Worm (Caenorhabditis elegans) whole organism, late embryonic: ENCODE measurements around the gene ZC262.7.

Experiments used
- C08G9.2 ChIP-seq: sonication (generic microtip); optimal IDR thresholded peaks from 2 replicates; lab custom pipeline; 2016; ENCODE audit warnings: mild to moderate bottlenecking, missing genetic modification characterization, moderate library complexity, missing compliant biosample characterization
- F13H6.1 ChIP-seq: sonication (generic microtip); optimal IDR thresholded peaks from 2 replicates; lab custom pipeline; 2016; ENCODE audit warnings: missing genetic modification characterization, missing compliant biosample characterization
- K02D7.2 ChIP-seq: sonication (generic microtip); optimal IDR thresholded peaks from 2 replicates; lab custom pipeline; 2017; ENCODE audit warnings: mild to moderate bottlenecking, missing genetic modification characterization, missing compliant biosample characterization
- T23F11.4 ChIP-seq: fragments of 200-800 bp; sonication (Bioruptor generic); optimal IDR thresholded peaks from 2 replicates; lab custom pipeline; 2018; ENCODE audit warnings: mild to moderate bottlenecking, missing genetic modification characterization, missing compliant biosample characterization
- Y22D7AL.16 ChIP-seq: sonication (generic microtip); optimal IDR thresholded peaks from 2 replicates; lab custom pipeline; 2016; ENCODE audit warnings: missing genetic modification characterization, missing compliant biosample characterization
- ahr-1 ChIP-seq: sonication (generic microtip); optimal IDR thresholded peaks from 2 replicates; lab custom pipeline; 2016; ENCODE audit warnings: missing genetic modification characterization, missing compliant biosample characterization
- ceh-14 ChIP-seq: sonication (generic microtip); optimal IDR thresholded peaks from 2 replicates; lab custom pipeline; 2016; ENCODE audit warnings: missing genotype, missing genetic modification characterization, missing compliant biosample characterization
- ceh-18 ChIP-seq: sonication (generic microtip); optimal IDR thresholded peaks from 2 replicates; lab custom pipeline; 2016; ENCODE audit warnings: missing genetic modification characterization, missing compliant biosample characterization
- ceh-2 ChIP-seq: sonication (generic microtip); optimal IDR thresholded peaks from 2 replicates; lab custom pipeline; 2016; ENCODE audit warnings: missing genotype, missing genetic modification characterization, missing compliant biosample characterization
- ceh-22 ChIP-seq: sonication (generic microtip); optimal IDR thresholded peaks from 2 replicates; lab custom pipeline; 2017; ENCODE audit warnings: missing biosample characterization, missing genetic modification characterization
- ceh-24 ChIP-seq: sonication (generic microtip); optimal IDR thresholded peaks from 2 replicates; lab custom pipeline; 2016; ENCODE audit warnings: mild to moderate bottlenecking, missing genetic modification characterization, missing compliant biosample characterization
- ceh-30 ChIP-seq: fragments of 150-350 bp; optimal IDR thresholded peaks from 2 replicates; lab custom pipeline; 2014; ENCODE audit warnings: missing biosample characterization, missing genetic modification characterization
- ceh-31 ChIP-seq: sonication (generic microtip); optimal IDR thresholded peaks from 2 replicates; lab custom pipeline; 2016; ENCODE audit warnings: missing genetic modification characterization, missing compliant biosample characterization
- ceh-34 ChIP-seq: sonication (generic microtip); optimal IDR thresholded peaks from 2 replicates; lab custom pipeline; 2016; ENCODE audit warnings: mild to moderate bottlenecking, missing genetic modification characterization, missing compliant biosample characterization
- ceh-45 ChIP-seq: fragments of 200-800 bp; sonication (Bioruptor generic); IDR thresholded peaks from 2 replicates; pipeline ENCODE4 v1.3.6; 2022; ENCODE audit warnings: missing genetic modification reagents, missing genetic modification characterization, missing compliant biosample characterization
- ceh-48 ChIP-seq: sonication (generic microtip); optimal IDR thresholded peaks from 2 replicates; lab custom pipeline; 2016; ENCODE audit warnings: missing genetic modification characterization, inconsistent platforms, missing compliant biosample characterization
- ceh-6 ChIP-seq: fragments of 200-800 bp; sonication (Bioruptor generic); optimal IDR thresholded peaks from 2 replicates; lab custom pipeline; 2018; ENCODE audit warnings: mild to moderate bottlenecking, missing genetic modification characterization, missing compliant biosample characterization
- che-1 ChIP-seq: sonication (generic microtip); optimal IDR thresholded peaks from 2 replicates; lab custom pipeline; 2016; ENCODE audit warnings: mild to moderate bottlenecking, missing genetic modification characterization, missing compliant biosample characterization
- dmd-4 ChIP-seq: sonication (generic microtip); optimal IDR thresholded peaks from 2 replicates; lab custom pipeline; 2016; ENCODE audit warnings: borderline replicate concordance, missing genetic modification characterization, missing compliant biosample characterization
- elt-4 ChIP-seq: sonication (generic microtip); optimal IDR thresholded peaks from 2 replicates; lab custom pipeline; 2016; ENCODE audit warnings: missing genetic modification characterization, missing compliant biosample characterization
- ets-4 ChIP-seq: sonication (generic microtip); optimal IDR thresholded peaks from 2 replicates; lab custom pipeline; 2016; ENCODE audit warnings: missing genetic modification characterization, missing compliant biosample characterization
- eyg-1 ChIP-seq: sonication (generic microtip); optimal IDR thresholded peaks from 2 replicates; lab custom pipeline; 2016; ENCODE audit warnings: missing genotype, missing genetic modification characterization, missing compliant biosample characterization
- fkh-10 ChIP-seq: fragments of 150-350 bp; optimal IDR thresholded peaks from 2 replicates; lab custom pipeline; 2014; ENCODE audit warnings: missing biosample characterization, missing genetic modification reagents, missing genetic modification characterization
- gmeb-2 ChIP-seq: sonication (generic microtip); optimal IDR thresholded peaks from 2 replicates; lab custom pipeline; 2016; ENCODE audit warnings: missing genetic modification characterization, inconsistent platforms, missing compliant biosample characterization
- hlh-13 ChIP-seq: fragments of 200-800 bp; sonication (Bioruptor generic); optimal IDR thresholded peaks from 2 replicates; lab custom pipeline; 2018; ENCODE audit warnings: mild to moderate bottlenecking, missing genetic modification characterization, missing compliant biosample characterization
- hlh-15 ChIP-seq: sonication (generic microtip); optimal IDR thresholded peaks from 2 replicates; lab custom pipeline; 2016; ENCODE audit warnings: missing genetic modification characterization, missing compliant biosample characterization
- hlh-30 ChIP-seq: sonication (generic microtip); optimal IDR thresholded peaks from 2 replicates; lab custom pipeline; 2017; ENCODE audit warnings: antibody characterized with exemption, missing genetic modification characterization, missing compliant biosample characterization; ENCODE audit not compliant: insufficient read depth
- hlh-6 ChIP-seq: sonication (generic microtip); optimal IDR thresholded peaks from 2 replicates; lab custom pipeline; 2016; ENCODE audit warnings: missing genotype, missing genetic modification characterization, missing compliant biosample characterization
- hlh-8 ChIP-seq: sonication (generic microtip); optimal IDR thresholded peaks from 2 replicates; lab custom pipeline; 2016; ENCODE audit warnings: missing genotype, missing genetic modification characterization, missing compliant biosample characterization
- lim-6 ChIP-seq: sonication (generic microtip); optimal IDR thresholded peaks from 2 replicates; lab custom pipeline; 2016; ENCODE audit warnings: missing genetic modification characterization, missing compliant biosample characterization
- lin-11 ChIP-seq: fragments of 200-800 bp; sonication (Bioruptor generic); optimal IDR thresholded peaks from 2 replicates; lab custom pipeline; 2018; ENCODE audit warnings: mild to moderate bottlenecking, missing genetic modification characterization, missing compliant biosample characterization
- mec-3 ChIP-seq: sonication (generic microtip); optimal IDR thresholded peaks from 2 replicates; lab custom pipeline; 2016; ENCODE audit warnings: borderline replicate concordance, missing genetic modification characterization, missing compliant biosample characterization
- nfya-1 ChIP-seq: sonication (generic microtip); optimal IDR thresholded peaks from 2 replicates; lab custom pipeline; 2017; ENCODE audit warnings: missing genetic modification characterization, mild to moderate bottlenecking, missing compliant biosample characterization, antibody characterized with exemption, moderate library complexity
- odd-2 ChIP-seq: sonication (generic microtip); optimal IDR thresholded peaks from 2 replicates; lab custom pipeline; 2017; ENCODE audit warnings: antibody characterized with exemption, mild to moderate bottlenecking, missing genetic modification characterization, missing compliant biosample characterization
- pat-9 ChIP-seq: fragments of 200-800 bp; sonication (Bioruptor generic); optimal IDR thresholded peaks from 2 replicates; lab custom pipeline; 2018; ENCODE audit warnings: mild to moderate bottlenecking, missing genetic modification characterization, moderate library complexity, missing compliant biosample characterization
- pha-4 ChIP-seq: fragments of 150-350 bp; optimal IDR thresholded peaks from 2 replicates; lab custom pipeline; 2018; ENCODE audit warnings: missing biosample characterization, missing genetic modification reagents, missing genetic modification characterization
- pros-1 ChIP-seq: fragments of 150-350 bp; optimal IDR thresholded peaks from 2 replicates; lab custom pipeline; 2014; ENCODE audit warnings: missing biosample characterization, missing genetic modification reagents, missing genetic modification characterization
- rnt-1 ChIP-seq: sonication (generic microtip); optimal IDR thresholded peaks from 2 replicates; lab custom pipeline; 2016; ENCODE audit warnings: missing genetic modification characterization, missing compliant biosample characterization
- sdc-2 ChIP-seq: sonication (generic microtip); optimal IDR thresholded peaks from 2 replicates; lab custom pipeline; 2016; ENCODE audit warnings: missing genotype, missing genetic modification characterization, missing compliant biosample characterization
- sox-2 ChIP-seq: fragments of 200-800 bp; sonication (Bioruptor generic); IDR thresholded peaks from 2 replicates; pipeline ENCODE4 v1.3.6; 2022; ENCODE audit warnings: missing genetic modification reagents, missing genetic modification characterization, missing compliant biosample characterization
- tbx-2 ChIP-seq: sonication (generic microtip); optimal IDR thresholded peaks from 2 replicates; lab custom pipeline; 2016; ENCODE audit warnings: missing genetic modification characterization, missing compliant biosample characterization
- tbx-7 ChIP-seq: sonication (generic microtip); optimal IDR thresholded peaks from 2 replicates; lab custom pipeline; 2016; ENCODE audit warnings: missing genotype, missing genetic modification characterization, missing compliant biosample characterization
- ttx-3 ChIP-seq: sonication (generic microtip); optimal IDR thresholded peaks from 2 replicates; lab custom pipeline; 2016; ENCODE audit warnings: missing genetic modification reagents, missing genetic modification characterization, missing compliant biosample characterization
- unc-42 ChIP-seq: sonication (generic microtip); optimal IDR thresholded peaks from 2 replicates; lab custom pipeline; 2016; ENCODE audit warnings: missing genotype, missing genetic modification characterization, missing compliant biosample characterization
- unc-86 ChIP-seq: sonication (generic microtip); optimal IDR thresholded peaks from 2 replicates; lab custom pipeline; 2016; ENCODE audit warnings: missing genetic modification characterization, missing compliant biosample characterization
- zip-5 ChIP-seq: sonication (generic microtip); optimal IDR thresholded peaks from 2 replicates; lab custom pipeline; 2016; ENCODE audit warnings: missing genetic modification characterization, missing compliant biosample characterization
- ztf-16 ChIP-seq: sonication (generic microtip); optimal IDR thresholded peaks from 2 replicates; lab custom pipeline; 2017; ENCODE audit warnings: missing genetic modification characterization, missing compliant biosample characterization

The ZC262.7 gene

ce11 chrIII:8310239-8311057 lies 33.7 kb downstream of the ZC262.7 start, which contains the start of gene F10E9.3:
TSS of gene F10E9.3 (plus strand) at chrIII:8311007.
- TF ChIP-seq nfya-1, result peak; percentile 53
- TF ChIP-seq ceh-6 (GFP tag; lab: Kevin White, UChicago), result no peak
- TF ChIP-seq ttx-3, result no peak

DNA sequence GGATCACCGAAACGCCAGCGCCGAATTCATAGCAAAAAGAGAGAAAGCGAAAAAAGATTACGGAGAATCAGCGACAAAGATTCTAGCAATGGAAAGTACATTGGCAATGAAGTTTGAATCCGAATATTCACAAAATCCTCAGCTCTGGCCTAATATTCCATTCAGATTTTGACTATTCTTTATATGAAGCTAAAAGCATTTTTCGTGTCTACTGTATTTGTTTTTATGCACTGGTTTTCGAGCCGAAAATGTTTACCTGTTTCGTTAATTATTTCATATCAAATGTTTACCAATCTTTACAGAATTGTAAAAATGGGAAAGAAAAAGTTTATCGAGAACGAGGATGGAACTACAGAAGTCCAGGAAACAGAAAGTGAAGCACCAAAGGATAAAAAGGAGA lies 35.9 kb downstream of the ZC262.7 start, which contains the start of gene F10E9.4:
Gene F10E9.4, plus strand, starts transcription at position 301 of the 400 bp plus-strand sequence.
- no peak for TF ChIP-seq sdc-2 (tag; lab: Kevin White, UChicago)
- TF ChIP-seq Y22D7AL.16, result no peak
- no peak for TF ChIP-seq odd-2 (tag; lab: Kevin White, UChicago)
- TF ChIP-seq ceh-6 (GFP tag; lab: Kevin White, UChicago), result no peak
- TF ChIP-seq C08G9.2 (tag; lab: Kevin White, UChicago), result no peak
- TF ChIP-seq sox-2, result no peak

DNA sequence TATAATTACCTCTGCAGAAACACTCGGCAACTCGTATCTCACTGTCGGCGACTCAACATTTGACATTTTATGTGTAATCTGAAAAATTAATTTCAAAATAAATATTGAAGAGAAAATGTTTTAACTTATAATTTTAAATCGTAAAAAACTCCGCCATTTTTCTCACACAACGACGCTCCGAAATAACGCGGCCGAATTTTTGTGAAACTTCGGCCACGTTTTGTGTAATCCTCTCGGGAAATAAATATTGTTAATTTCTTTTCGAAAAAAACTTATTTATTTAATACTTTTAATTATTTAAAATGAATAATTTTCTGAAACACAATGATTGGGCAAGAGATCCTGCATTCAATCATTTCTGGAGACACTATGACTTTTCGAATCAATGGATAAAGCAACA lies 36.8 kb downstream of the ZC262.7 start, which contains the start of the genes F10E9.7 and F10E9.5:
Gene F10E9.7, minus strand, starts transcription at position 86 of the 400 bp plus-strand sequence.
Gene F10E9.5, plus strand, starts transcription at position 237 of the 400 bp plus-strand sequence.
- no peak for TF ChIP-seq hlh-13 (GFP tag; lab: Kevin White, UChicago)
- TF ChIP-seq pha-4 (tag; lab: Kevin White, UChicago), result no peak
- no peak for TF ChIP-seq elt-4 (tag; lab: Kevin White, UChicago)
- peak; percentile 24 for TF ChIP-seq nfya-1
- peak; percentile 87 for TF ChIP-seq ets-4
- peak; percentile 81 for TF ChIP-seq tbx-7 (tag; lab: Kevin White, UChicago)
- TF ChIP-seq lin-11 (tag; lab: Kevin White, UChicago), result no peak
- peak; percentile 18 for TF ChIP-seq ztf-16 (tag; lab: Kevin White, UChicago)
- TF ChIP-seq ceh-31 (tag; lab: Kevin White, UChicago), result peak; percentile 94
- peak; percentile 90 for TF ChIP-seq hlh-8 (tag; lab: Kevin White, UChicago)
- no peak for TF ChIP-seq ceh-45 (GFP tag; lab: Robert Waterston, UW)
- peak; percentile 84 for TF ChIP-seq zip-5 (tag; lab: Kevin White, UChicago)
- peak; percentile 82 for TF ChIP-seq tbx-2 (tag; lab: Kevin White, UChicago)
- no peak for TF ChIP-seq ceh-22
- no peak for TF ChIP-seq hlh-15 (tag; lab: Kevin White, UChicago)
- TF ChIP-seq ceh-34 (tag; lab: Kevin White, UChicago), result peak; percentile 49
- no peak for TF ChIP-seq eyg-1 (tag; lab: Kevin White, UChicago)
- TF ChIP-seq ceh-6 (GFP tag; lab: Kevin White, UChicago), result no peak
- peak; percentile 24 for TF ChIP-seq unc-42 (tag; lab: Kevin White, UChicago)
- peak; percentile 52 for TF ChIP-seq ttx-3
- no peak for TF ChIP-seq K02D7.2 (tag; lab: Kevin White, UChicago)
- no peak for TF ChIP-seq pat-9
- TF ChIP-seq Y22D7AL.16, result no peak
- TF ChIP-seq ceh-30 (tag; lab: Kevin White, UChicago), result no peak
- TF ChIP-seq pros-1 (tag; lab: Kevin White, UChicago), result no peak
- peak; percentile 17 for TF ChIP-seq unc-86 (tag; lab: Kevin White, UChicago)
- TF ChIP-seq gmeb-2 (tag; lab: Kevin White, UChicago), result no peak
- TF ChIP-seq hlh-6, result no peak
- TF ChIP-seq T23F11.4 (GFP tag; lab: Kevin White, UChicago), result no peak
- peak; percentile 28 for TF ChIP-seq ceh-14 (tag; lab: Kevin White, UChicago)
- peak; percentile 93 for TF ChIP-seq ceh-2 (tag; lab: Kevin White, UChicago)
- TF ChIP-seq hlh-30 (tag; lab: Kevin White, UChicago), result no peak
- peak; percentile 21 for TF ChIP-seq F13H6.1 (tag; lab: Kevin White, UChicago)
- no peak for TF ChIP-seq ceh-48 (tag; lab: Kevin White, UChicago)
- no peak for TF ChIP-seq ceh-24 (tag; lab: Kevin White, UChicago)
- peak; percentile 12 for TF ChIP-seq rnt-1 (tag; lab: Kevin White, UChicago)
- no peak for TF ChIP-seq fkh-10 (GFP tag; lab: Kevin White, UChicago)
- no peak for TF ChIP-seq mec-3 (tag; lab: Kevin White, UChicago)
- peak; percentile 2 for TF ChIP-seq ceh-18 (tag; lab: Kevin White, UChicago)
- TF ChIP-seq dmd-4 (tag; lab: Kevin White, UChicago), result no peak
- no peak for TF ChIP-seq lim-6 (tag; lab: Kevin White, UChicago)
- no peak for TF ChIP-seq che-1 (tag; lab: Kevin White, UChicago)
- peak; percentile 45 for TF ChIP-seq ahr-1 (tag; lab: Kevin White, UChicago)
- TF ChIP-seq C08G9.2 (tag; lab: Kevin White, UChicago), result peak; percentile 86
